Worm (Caenorhabditis elegans) whole organism, L1 larva: ENCODE data around the gene skr-21.

ENCODE experiments used
- C16A3.4 ChIP-seq: fragments of 150-350 bp; optimal IDR thresholded peaks from 2 replicates; lab custom pipeline; 2014; ENCODE audit warnings: missing biosample characterization, missing genetic modification characterization
- blmp-1 ChIP-seq: fragments of 150-350 bp; optimal IDR thresholded peaks from 2 replicates; lab custom pipeline; 2014; ENCODE audit warnings: missing biosample characterization, missing genetic modification characterization
- ceh-63 ChIP-seq: fragments of 200-800 bp; sonication (Bioruptor generic); optimal IDR thresholded peaks from 2 replicates; lab custom pipeline; 2018; ENCODE audit warnings: mild to moderate bottlenecking, missing genetic modification characterization, missing compliant biosample characterization
- ces-1 ChIP-seq: fragments of 150-350 bp; optimal IDR thresholded peaks from 2 replicates; lab custom pipeline; 2014; ENCODE audit warnings: missing biosample characterization, missing genetic modification reagents, missing genetic modification characterization
- jun-1 ChIP-seq: fragments of 150-350 bp; optimal IDR thresholded peaks from 2 replicates; lab custom pipeline; 2014; ENCODE audit warnings: missing biosample characterization, missing genetic modification reagents, missing genetic modification characterization
- lsy-2 ChIP-seq, 2 experiments: fragments of 150-350 bp; optimal IDR thresholded peaks; 2 replicates each; lab custom pipeline; 2014; ENCODE audit warnings: missing biosample characterization in 2 of 2, missing genetic modification characterization in 2 of 2
- nhr-19 ChIP-seq: fragments of 200-800 bp; sonication (Bioruptor generic); conservative IDR thresholded peaks from 2 replicates; pipeline ENCODE4 v1.3.6; 2022; ENCODE audit warnings: missing genetic modification characterization, missing compliant biosample characterization
- nhr-237 ChIP-seq: fragments of 150-350 bp; optimal IDR thresholded peaks from 2 replicates; lab custom pipeline; 2014; ENCODE audit warnings: missing biosample characterization, missing genetic modification characterization
- nhr-28 ChIP-seq: fragments of 150-350 bp; optimal IDR thresholded peaks from 2 replicates; lab custom pipeline; 2014; ENCODE audit warnings: missing biosample characterization, missing genetic modification characterization
- nhr-76 ChIP-seq: sonication (generic microtip); optimal IDR thresholded peaks from 2 replicates; lab custom pipeline; 2017; ENCODE audit warnings: missing biosample characterization, missing genetic modification characterization
- pqm-1 ChIP-seq: sonication (generic microtip); optimal IDR thresholded peaks from 3 replicates; lab custom pipeline; 2017; ENCODE audit warnings: missing biosample characterization, missing genetic modification characterization
- rnt-1 ChIP-seq: sonication (generic microtip); optimal IDR thresholded peaks from 2 replicates; lab custom pipeline; 2016; ENCODE audit warnings: mild to moderate bottlenecking, missing genetic modification characterization, moderate library complexity, missing compliant biosample characterization
- unc-62 ChIP-seq: fragments of 150-350 bp; optimal IDR thresholded peaks from 2 replicates; lab custom pipeline; 2014; ENCODE audit warnings: missing biosample characterization, missing genetic modification reagents, missing genetic modification characterization
- ztf-11 ChIP-seq, 2 experiments: sonication (generic microtip); optimal IDR thresholded peaks; 2 replicates each; lab custom pipeline; 2016 to 2017; ENCODE audit warnings: missing genetic modification characterization in 2 of 2, missing biosample characterization in 1 of 2, missing compliant biosample characterization in 1 of 2

ce11 chrX:13247614-13248013 is 21.1 kb upstream of the skr-21 start:
- TF ChIP-seq rnt-1 (tag; lab: Kevin White, UChicago) (no peak), lsy-2 (tag; optimal IDR thresholded peaks at IDR 0.05; lab: Kevin White, UChicago) (no peak), nhr-28 (tag; lab: Kevin White, UChicago) (no peak), ceh-63 (GFP tag; lab: Kevin White, UChicago) (no peak), pqm-1 (no peak), nhr-19 (GFP tag; lab: Robert Waterston, UW) (no peak), ztf-11 (tag; optimal IDR thresholded peaks at IDR 0.05; lab: Kevin White, UChicago) (no peak), nhr-76 (tag; lab: Kevin White, UChicago) (no peak), nhr-237 (tag; lab: Kevin White, UChicago) (no peak), blmp-1 (tag; lab: Kevin White, UChicago) (no peak), ces-1 (GFP tag; lab: Kevin White, UChicago) (no peak), C16A3.4 (tag; lab: Kevin White, UChicago) (no peak), jun-1 (tag; lab: Kevin White, UChicago) (no peak), unc-62 (GFP tag; lab: Kevin White, UChicago) (no peak)
